Fruit fly (Drosophila melanogaster) whole organism, embryonic: Measurements from ENCODE around the gene nuf.
A peak's percentile ranks its signal among the peaks of the same experiment; 100 is the strongest.

Source experiments
- Atf-2 ChIP-seq: fragments of 200-800 bp; sonication (Bioruptor generic); optimal IDR thresholded peaks from 2 replicates; lab custom pipeline; 2016; ENCODE audit warnings: missing biosample characterization, missing genetic modification characterization
- BEAF-32 ChIP-seq: fragments of 200-800 bp; sonication (Bioruptor generic); optimal IDR thresholded peaks from 3 replicates; lab custom pipeline; 2017; ENCODE audit warnings: missing biosample characterization, missing genetic modification characterization, mild to moderate bottlenecking, moderate library complexity, missing genetic modification reagents
- C15 ChIP-seq: fragments of 200-800 bp; sonication (Bioruptor generic); IDR thresholded peaks from 3 replicates; pipeline ENCODE4 v1.3.6; 2022; ENCODE audit warnings: missing biosample characterization, missing genetic modification characterization
- CG10979 ChIP-seq: fragments of 200-800 bp; sonication (Bioruptor generic); optimal IDR thresholded peaks from 2 replicates; lab custom pipeline; 2018; ENCODE audit warnings: missing biosample characterization, mild to moderate bottlenecking, missing genetic modification characterization, moderate library complexity
- CG11504 ChIP-seq: fragments of 200-800 bp; sonication (Bioruptor generic); optimal IDR thresholded peaks from 3 replicates; lab custom pipeline; 2019; ENCODE audit warnings: missing biosample characterization, mild to moderate bottlenecking, missing genetic modification characterization, moderate library complexity
- CG11560 ChIP-seq: fragments of 200-800 bp; sonication (Bioruptor generic); IDR thresholded peaks from 3 replicates; pipeline ENCODE4 v1.3.6; 2022; ENCODE audit warnings: missing biosample characterization, missing genetic modification characterization
- CG11695 ChIP-seq: fragments of 200-800 bp; sonication (Bioruptor generic); IDR thresholded peaks from 3 replicates; pipeline ENCODE4 v1.3.6; 2022; ENCODE audit warnings: missing biosample characterization, missing genetic modification characterization
- CG12071 ChIP-seq: fragments of 200-800 bp; sonication (Bioruptor generic); optimal IDR thresholded peaks from 3 replicates; lab custom pipeline; 2018; ENCODE audit warnings: missing biosample characterization, mild to moderate bottlenecking, missing genetic modification characterization
- CG1233 ChIP-seq: fragments of 200-800 bp; sonication (Bioruptor generic); optimal IDR thresholded peaks from 4 replicates; lab custom pipeline; 2018; ENCODE audit warnings: missing biosample characterization, mild to moderate bottlenecking, missing genetic modification characterization
- CG12391 ChIP-seq: fragments of 200-800 bp; sonication (Bioruptor generic); optimal IDR thresholded peaks from 3 replicates; lab custom pipeline; 2018; ENCODE audit warnings: missing biosample characterization, mild to moderate bottlenecking, missing genetic modification characterization, moderate library complexity
- CG13424 ChIP-seq: fragments of 200-800 bp; sonication (Bioruptor generic); optimal IDR thresholded peaks from 2 replicates; lab custom pipeline; 2019; ENCODE audit warnings: missing biosample characterization, mild to moderate bottlenecking, missing genetic modification characterization, moderate library complexity
- CG14050 ChIP-seq: fragments of 200-800 bp; sonication (Bioruptor generic); IDR thresholded peaks from 3 replicates; pipeline ENCODE4 v1.3.6; 2022; ENCODE audit warnings: missing biosample characterization, missing genetic modification characterization
- CG1602 ChIP-seq: fragments of 200-800 bp; sonication (Bioruptor generic); optimal IDR thresholded peaks from 3 replicates; lab custom pipeline; 2016; ENCODE audit warnings: missing biosample characterization, missing genetic modification characterization
- CG1647 ChIP-seq: fragments of 200-800 bp; sonication (Bioruptor generic); optimal IDR thresholded peaks from 3 replicates; lab custom pipeline; 2016; ENCODE audit warnings: missing biosample characterization, missing genetic modification characterization
- CG30020 ChIP-seq: fragments of 200-800 bp; optimal IDR thresholded peaks from 2 replicates; lab custom pipeline; 2019; ENCODE audit warnings: missing biosample characterization, mild to moderate bottlenecking, missing genetic modification characterization, moderate library complexity
- CG42726 ChIP-seq: fragments of 200-800 bp; sonication (Bioruptor generic); IDR thresholded peaks from 2 replicates; pipeline ENCODE4 v1.3.6; 2022; ENCODE audit warnings: missing biosample characterization, missing genetic modification characterization; ENCODE audit not compliant: partially characterized antibody
- CG5953 ChIP-seq: fragments of 200-800 bp; sonication (Bioruptor generic); IDR thresholded peaks from 2 replicates; pipeline ENCODE4 v1.3.6; 2022; ENCODE audit warnings: missing biosample characterization, missing genetic modification characterization
- CG6272 ChIP-seq: fragments of 200-800 bp; sonication (Bioruptor generic); IDR thresholded peaks from 2 replicates; pipeline ENCODE4 v1.3.6; 2022; ENCODE audit warnings: missing biosample characterization, missing genetic modification characterization
- CG7963 ChIP-seq: fragments of 200-800 bp; sonication (Bioruptor generic); IDR thresholded peaks from 3 replicates; pipeline ENCODE4 v1.3.6; 2022; ENCODE audit warnings: missing biosample characterization, missing genetic modification characterization; ENCODE audit not compliant: partially characterized antibody
- CG7987 ChIP-seq: fragments of 200-800 bp; sonication (Bioruptor generic); optimal IDR thresholded peaks from 2 replicates; lab custom pipeline; 2018; ENCODE audit warnings: missing biosample characterization, mild to moderate bottlenecking, missing genetic modification characterization, moderate library complexity
- CG8290 ChIP-seq, 3 experiments: fragments of 200-800 bp; sonication (Bioruptor generic); optimal IDR thresholded peaks; 2 replicates each; lab custom pipeline; 2016 to 2019; ENCODE audit warnings: missing biosample characterization in 3 of 3, missing genetic modification characterization in 3 of 3, mild to moderate bottlenecking in 2 of 3, moderate library complexity in 1 of 3
- CG8388 ChIP-seq: fragments of 200-800 bp; sonication (Bioruptor generic); optimal IDR thresholded peaks from 2 replicates; lab custom pipeline; 2019; ENCODE audit warnings: missing biosample characterization, mild to moderate bottlenecking, missing genetic modification characterization, moderate library complexity
- CG9876 ChIP-seq: fragments of 200-800 bp; sonication (Bioruptor generic); optimal IDR thresholded peaks from 2 replicates; lab custom pipeline; 2016; ENCODE audit warnings: missing biosample characterization, missing genetic modification characterization
- Dfd ChIP-seq, 2 experiments: fragments of >200 bp; optimal IDR thresholded peaks; 2 replicates each; lab custom pipeline; 2017; ENCODE audit warnings: missing biosample characterization in 2 of 2, missing genetic modification characterization in 2 of 2
- E2f1 ChIP-seq: fragments of 200-800 bp; sonication (Bioruptor generic); IDR thresholded peaks from 2 replicates; pipeline ENCODE4 v1.3.6; 2022; ENCODE audit warnings: missing biosample characterization, missing genetic modification characterization
- Eip74EF ChIP-seq, 2 experiments: fragments of 200-800 bp in 1 of 2; fragments of >200 bp in 1 of 2; sonication (Bioruptor generic) in 1 of 2; optimal IDR thresholded peaks; 2 replicates each; lab custom pipeline; 2017 to 2019; ENCODE audit warnings: missing biosample characterization in 2 of 2, missing genetic modification characterization in 2 of 2, mild to moderate bottlenecking in 1 of 2, moderate library complexity in 1 of 2
- HHEX ChIP-seq: fragments of 200-800 bp; sonication (Bioruptor generic); optimal IDR thresholded peaks from 3 replicates; lab custom pipeline; 2017; ENCODE audit warnings: missing biosample characterization, mild to moderate bottlenecking, missing genetic modification characterization, missing genetic modification reagents
- Lim3 ChIP-seq: fragments of 200-800 bp; sonication (Bioruptor generic); IDR thresholded peaks from 2 replicates; pipeline ENCODE4 v1.3.6; 2022; ENCODE audit warnings: missing biosample characterization, missing genetic modification characterization
- Mad ChIP-seq: fragments of 200-800 bp; sonication (Bioruptor generic); optimal IDR thresholded peaks from 2 replicates; lab custom pipeline; 2016; ENCODE audit warnings: missing biosample characterization, missing genetic modification characterization
- Max ChIP-seq: fragments of 200-800 bp; sonication (Bioruptor generic); optimal IDR thresholded peaks from 2 replicates; lab custom pipeline; 2016; ENCODE audit warnings: missing biosample characterization, mild to moderate bottlenecking, missing genetic modification characterization
- NK7.1 ChIP-seq: fragments of 200-800 bp; sonication (Bioruptor generic); optimal IDR thresholded peaks from 3 replicates; lab custom pipeline; 2016; ENCODE audit warnings: missing biosample characterization, missing genetic modification characterization
- Neu2 ChIP-seq: fragments of 200-800 bp; sonication (Bioruptor generic); optimal IDR thresholded peaks from 3 replicates; lab custom pipeline; 2016; ENCODE audit warnings: missing biosample characterization, missing genetic modification characterization, borderline replicate concordance
- NfI ChIP-seq: fragments of 200-800 bp; sonication (Bioruptor generic); optimal IDR thresholded peaks from 3 replicates; lab custom pipeline; 2018; ENCODE audit warnings: missing biosample characterization, mild to moderate bottlenecking, missing genetic modification characterization, moderate library complexity
- Xrp1 ChIP-seq: fragments of 200-800 bp; sonication (Bioruptor generic); IDR thresholded peaks from 2 replicates; pipeline ENCODE4 v1.3.6; 2022; ENCODE audit warnings: missing biosample characterization, missing genetic modification characterization
- chif ChIP-seq, 2 experiments: fragments of 200-800 bp; sonication (Bioruptor generic); optimal IDR thresholded peaks; 3 replicates each; lab custom pipeline; 2016; ENCODE audit warnings: missing biosample characterization in 2 of 2, missing genetic modification characterization in 2 of 2
- eve ChIP-seq, 2 experiments: fragments of >200 bp; optimal IDR thresholded peaks; 2 replicates each; lab custom pipeline; 2017; ENCODE audit warnings: missing biosample characterization in 2 of 2, missing genetic modification characterization in 2 of 2
- gfzf ChIP-seq: fragments of 200-800 bp; sonication (Bioruptor generic); optimal IDR thresholded peaks from 2 replicates; lab custom pipeline; 2016; ENCODE audit warnings: missing biosample characterization, mild to moderate bottlenecking, missing genetic modification characterization, moderate library complexity
- hbn ChIP-seq: fragments of 200-800 bp; sonication (Bioruptor generic); IDR thresholded peaks from 2 replicates; pipeline ENCODE4 v1.3.6; 2022; ENCODE audit warnings: missing biosample characterization, missing genetic modification characterization; ENCODE audit not compliant: partially characterized antibody
- kay ChIP-seq: fragments of 200-800 bp; sonication (Bioruptor generic); optimal IDR thresholded peaks from 2 replicates; lab custom pipeline; 2016; ENCODE audit warnings: missing biosample characterization, missing genetic modification characterization
- org-1 ChIP-seq: fragments of 200-800 bp; sonication (Bioruptor generic); optimal IDR thresholded peaks from 2 replicates; lab custom pipeline; 2017; ENCODE audit warnings: missing biosample characterization, missing genetic modification characterization
- pb ChIP-seq: fragments of 200-800 bp; sonication (Bioruptor generic); optimal IDR thresholded peaks from 3 replicates; lab custom pipeline; 2016; ENCODE audit warnings: missing biosample characterization, missing genetic modification characterization
- pzg ChIP-seq: fragments of 200-800 bp; sonication (Bioruptor generic); optimal IDR thresholded peaks from 3 replicates; lab custom pipeline; 2018; ENCODE audit warnings: missing biosample characterization, mild to moderate bottlenecking, missing genetic modification characterization, moderate library complexity
- ranshi ChIP-seq: fragments of 200-800 bp; sonication (Bioruptor generic); IDR thresholded peaks from 2 replicates; pipeline ENCODE4 v1.3.6; 2022; ENCODE audit warnings: missing biosample characterization, missing genetic modification characterization
- rib ChIP-seq: fragments of 200-800 bp; sonication (Bioruptor generic); IDR thresholded peaks from 2 replicates; pipeline ENCODE4 v1.3.6; 2022; ENCODE audit warnings: missing biosample characterization, missing genetic modification characterization
- ssp ChIP-seq: fragments of 200-800 bp; sonication (Bioruptor generic); IDR thresholded peaks from 2 replicates; pipeline ENCODE4 v1.3.6; 2022; ENCODE audit warnings: missing biosample characterization, missing genetic modification characterization
- tll ChIP-seq, 2 experiments: fragments of 200-800 bp in 1 of 2; fragments of >200 bp in 1 of 2; sonication (Bioruptor generic) in 1 of 2; optimal IDR thresholded peaks; 2 replicates each; lab custom pipeline; 2017 to 2019; ENCODE audit warnings: missing biosample characterization in 2 of 2, missing genetic modification characterization in 2 of 2, mild to moderate bottlenecking in 1 of 2, moderate library complexity in 1 of 2
- wek ChIP-seq: fragments of 200-800 bp; sonication (Bioruptor generic); optimal IDR thresholded peaks from 3 replicates; lab custom pipeline; 2018; ENCODE audit warnings: missing biosample characterization, mild to moderate bottlenecking, missing genetic modification characterization, moderate library complexity

The nuf gene

DNA sequence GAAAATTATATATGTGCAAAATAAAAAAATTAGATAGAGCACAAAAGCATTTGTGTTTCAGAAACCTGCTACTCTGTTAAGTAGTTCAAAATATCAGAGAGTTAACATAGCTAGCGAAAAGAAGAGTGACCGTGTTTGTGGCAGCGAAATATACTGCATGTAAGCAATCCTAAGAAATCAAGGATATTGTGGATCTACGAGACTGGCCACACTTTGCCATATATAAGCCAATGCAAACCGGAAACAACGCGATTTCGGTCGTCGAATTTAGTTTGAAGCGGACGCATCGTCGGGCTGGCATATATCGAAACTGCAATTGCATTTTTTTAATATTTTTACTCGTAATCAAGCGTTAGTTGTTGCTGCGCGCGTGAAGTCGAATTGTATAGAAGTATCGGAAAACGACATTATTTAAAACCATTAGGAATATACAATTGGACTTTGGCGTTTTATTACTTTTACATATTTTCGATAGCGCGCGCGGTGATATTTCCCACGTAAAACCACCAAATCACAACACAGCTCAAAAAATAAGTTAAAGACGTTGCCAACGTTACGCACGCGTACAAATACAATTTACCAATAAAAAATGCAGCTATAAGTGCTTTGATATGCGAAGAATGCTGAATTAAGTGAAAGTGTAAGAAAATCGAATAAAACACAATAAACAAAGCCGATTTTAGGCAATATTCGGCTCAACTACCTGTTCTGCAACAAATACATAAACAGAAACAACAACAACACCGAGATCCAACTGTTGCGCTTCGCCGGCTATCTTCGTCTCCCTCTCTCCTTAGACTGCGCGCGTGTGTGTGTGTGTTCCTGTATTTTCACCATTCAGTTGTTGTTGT lies at the start of gene nuf (continued):
- TF ChIP-seq NfI (GFP tag; lab: Kevin White, UChicago) (peak; percentile 34), CG7963 (GFP tag; lab: Robert Waterston, UW) (peak; percentile 32; the same call in 1 of the 3 replicates), Lim3 (GFP tag; lab: Robert Waterston, UW) (no peak), pzg (GFP tag; lab: Kevin White, UChicago) (peak; percentile 58), CG30020 (tag; lab: Kevin White, UChicago) (no peak), Xrp1 (GFP tag; lab: Robert Waterston, UW) (0 out of 2 replicates have a peak, but pooled peaks have one; percentile 37), E2f1 (peak; percentile 50; the same call in 1 of the 2 replicates), Atf-2 (no peak), chif (GFP tag; optimal IDR thresholded peaks at IDR 0.05; lab: Kevin White, UChicago) (no peak), CG14050 (no peak), CG8388 (peak; percentile 7), Eip74EF (GFP tag; optimal IDR thresholded peaks at IDR 0.05; lab: Kevin White, UChicago) (peak in 1 of 2 experiments; percentile 83), CG42726 (GFP tag; lab: Robert Waterston, UW) (peak; percentile 71), C15 (no peak), CG11504 (tag; lab: Kevin White, UChicago) (peak; percentile 8), eve (GFP tag; optimal IDR thresholded peaks at IDR 0.05; lab: Kevin White, UChicago) (peak in 1 of 2 experiments; percentile 50), Max (GFP tag; lab: Kevin White, UChicago) (peak; percentile 7), CG1233 (peak; percentile 15), wek (peak; percentile 60), rib (peak; percentile 80), Dfd (GFP tag; optimal IDR thresholded peaks at IDR 0.05; lab: Kevin White, UChicago) (no peak), gfzf (peak; percentile 86), ssp (GFP tag; lab: Robert Waterston, UW) (no peak), CG1647 (GFP tag; lab: Kevin White, UChicago) (no peak), tll (GFP tag; optimal IDR thresholded peaks at IDR 0.05; lab: Kevin White, UChicago) (no peak), CG9876 (no peak), CG12391 (tag; lab: Kevin White, UChicago) (no peak), CG11560 (tag; lab: Robert Waterston, UW) (no peak), kay (GFP tag; lab: Kevin White, UChicago) (no peak), hbn (GFP tag; lab: Robert Waterston, UW) (no peak), CG7987 (peak; percentile 90), CG11695 (GFP tag; lab: Robert Waterston, UW) (peak; percentile 59; the same call in 2 of the 3 replicates), NK7.1 (GFP tag; lab: Kevin White, UChicago) (no peak), Mad (GFP tag; lab: Kevin White, UChicago) (peak; percentile 25), BEAF-32 (GFP tag; lab: Kevin White, UChicago) (peak; percentile 39), CG13424 (peak; percentile 1), Neu2 (GFP tag; lab: Kevin White, UChicago) (no peak), pb (GFP tag; lab: Kevin White, UChicago) (peak; percentile 19), CG8290 (GFP tag; optimal IDR thresholded peaks at IDR 0.05; lab: Kevin White, UChicago) (no peak), CG8290 (tag; optimal IDR thresholded peaks at IDR 0.05; lab: Kevin White, UChicago) (peak; percentile 0 to 72), org-1 (GFP tag; lab: Kevin White, UChicago) (no peak), CG10979 (tag; lab: Kevin White, UChicago) (peak; percentile 18), HHEX (GFP tag; lab: Kevin White, UChicago) (peak; percentile 66), CG6272 (GFP tag; lab: Robert Waterston, UW) (no peak), CG1602 (GFP tag; lab: Kevin White, UChicago) (no peak), CG5953 (GFP tag; lab: Robert Waterston, UW) (peak; percentile 46; the same call in 1 of the 2 replicates), CG12071 (GFP tag; lab: Kevin White, UChicago) (peak; percentile 89), ranshi (GFP tag; lab: Robert Waterston, UW) (no peak; the same call in 1 of the 2 replicates)
